Fruit fly (Drosophila melanogaster): ENCODE measurements around the gene Larp4B.

The Larp4B gene

dm6 chr3L:3198447-3199402, 25.9 kb upstream of the Larp4B start, which contains the start of the genes CG32276 and gry (continued):
- TF ChIP-seq gt (GFP tag; IDR thresholded peaks at IDR 0.05) (peak; percentile 35; the same call in 1 of the 2 replicates), Rfx (GFP tag; IDR thresholded peaks at IDR 0.05) (peak; percentile 77), CG15479 (GFP tag; optimal IDR thresholded peaks at IDR 0.05) (no peak), Fer3 (tag; optimal IDR thresholded peaks at IDR 0.05) (peak; percentile 72), CG13775 (GFP tag; optimal IDR thresholded peaks at IDR 0.05) (peak; percentile 80), C15 (GFP tag; IDR thresholded peaks at IDR 0.05) (no peak), tna (GFP tag; IDR thresholded peaks at IDR 0.05; ENCODE audit: partially characterized antibody) (no peak), Hand (GFP tag; optimal IDR thresholded peaks at IDR 0.05) (no peak), toy (GFP tag; IDR thresholded peaks at IDR 0.05) (peak; percentile 40; the same call in 1 of the 2 replicates), cad (GFP tag; optimal IDR thresholded peaks at IDR 0.05) (no peak), PHDP (tag; optimal IDR thresholded peaks at IDR 0.05) (no peak), exex (tag; optimal IDR thresholded peaks at IDR 0.05) (peak; percentile 42), CG3407 (GFP tag; optimal IDR thresholded peaks at IDR 0.05) (peak; percentile 33), Vsx1 (GFP tag; optimal IDR thresholded peaks at IDR 0.05) (no peak), MTF-1 (GFP tag; optimal IDR thresholded peaks at IDR 0.05; ENCODE audit: borderline replicate concordance) (peak; percentile 42), usp (GFP tag; optimal IDR thresholded peaks at IDR 0.05) (no peak), pan (optimal IDR thresholded peaks at IDR 0.05) (no peak), pan (GFP tag; optimal IDR thresholded peaks at IDR 0.05 in 1 of 2, IDR thresholded peaks at IDR 0.05 in 1 of 2) (peak in 1 of 2 experiments; percentile 29), B-H1 (GFP tag; IDR thresholded peaks at IDR 0.05) (no peak; the same call in 2 of the 3 replicates), tin (GFP tag; optimal IDR thresholded peaks at IDR 0.05) (peak; percentile 85), CG18619 (GFP tag; optimal IDR thresholded peaks at IDR 0.05) (peak; percentile 60), h (optimal IDR thresholded peaks at IDR 0.05) (no peak), fd102C (GFP tag; optimal IDR thresholded peaks at IDR 0.05) (peak; percentile 18), Oaz (GFP tag; IDR thresholded peaks at IDR 0.05) (peak; percentile 60), CG12155 (GFP tag; optimal IDR thresholded peaks at IDR 0.05) (peak; percentile 86), CG9727 (GFP tag; optimal IDR thresholded peaks at IDR 0.05) (peak; percentile 73), MESR4 (GFP tag; optimal IDR thresholded peaks at IDR 0.05) (peak; percentile 89), zfh1 (GFP tag; IDR thresholded peaks at IDR 0.05) (peak; percentile 67; the same call in 2 of the 3 replicates), CG9609 (GFP tag; optimal IDR thresholded peaks at IDR 0.05) (peak; percentile 82), cg (GFP tag; optimal IDR thresholded peaks at IDR 0.05) (peak; percentile 73), E2f2 (GFP tag; IDR thresholded peaks at IDR 0.05) (peak; percentile 53), salm (tag; optimal IDR thresholded peaks at IDR 0.05) (peak; percentile 26), CG2116 (GFP tag; optimal IDR thresholded peaks at IDR 0.05) (peak; percentile 93), CG17802 (tag; optimal IDR thresholded peaks at IDR 0.05) (no peak), lov (optimal IDR thresholded peaks at IDR 0.05) (no peak), lov (GFP tag; IDR thresholded peaks at IDR 0.05) (peak; percentile 61; the same call in 1 of the 3 replicates), gcm2 (GFP tag; optimal IDR thresholded peaks at IDR 0.05) (peak; percentile 39), pho (GFP tag; optimal IDR thresholded peaks at IDR 0.05) (peak; percentile 79), CG32532 (GFP tag; IDR thresholded peaks at IDR 0.05) (peak; percentile 81), CG8388 (GFP tag; optimal IDR thresholded peaks at IDR 0.05) (peak; percentile 60), Kr (GFP tag; optimal IDR thresholded peaks at IDR 0.05) (no peak), CG4820 (GFP tag; optimal IDR thresholded peaks at IDR 0.05) (peak; percentile 77), sna (GFP tag; IDR thresholded peaks at IDR 0.05; ENCODE audit: partially characterized antibody) (no peak), HLH4C (GFP tag; IDR thresholded peaks at IDR 0.05; ENCODE audit: partially characterized antibody) (no peak; the same call in 2 of the 3 replicates), CG4854 (GFP tag; optimal IDR thresholded peaks at IDR 0.05) (no peak), CG1529 (GFP tag; optimal IDR thresholded peaks at IDR 0.05) (no peak), CG4424 (GFP tag; optimal IDR thresholded peaks at IDR 0.05) (peak; percentile 85), GATAe (GFP tag; conservative IDR thresholded peaks at IDR 0.05) (no peak), row (GFP tag; IDR thresholded peaks at IDR 0.05) (peak; percentile 93)

Measured in whole organism, embryonic.